Worm (Caenorhabditis elegans) whole organism, early embryonic: ENCODE data around the gene pqn-75.

Experiments
- ama-1 ChIP-seq: fragments of 150-350 bp; optimal IDR thresholded peaks from 2 replicates; lab custom pipeline; 2014
- ets-7 ChIP-seq: sonication (generic microtip); optimal IDR thresholded peaks from 2 replicates; lab custom pipeline; 2016; ENCODE audit warnings: missing genotype, missing genetic modification characterization, missing compliant biosample characterization
- hnd-1 ChIP-seq: sonication (generic microtip); optimal IDR thresholded peaks from 2 replicates; lab custom pipeline; 2016; ENCODE audit warnings: missing genetic modification characterization, missing compliant biosample characterization
- scrt-1 ChIP-seq: fragments of 200-800 bp; sonication (Bioruptor generic); IDR thresholded peaks from 2 replicates; pipeline ENCODE4 v1.3.6; 2022; ENCODE audit warnings: missing genetic modification characterization, missing compliant biosample characterization

DNA sequence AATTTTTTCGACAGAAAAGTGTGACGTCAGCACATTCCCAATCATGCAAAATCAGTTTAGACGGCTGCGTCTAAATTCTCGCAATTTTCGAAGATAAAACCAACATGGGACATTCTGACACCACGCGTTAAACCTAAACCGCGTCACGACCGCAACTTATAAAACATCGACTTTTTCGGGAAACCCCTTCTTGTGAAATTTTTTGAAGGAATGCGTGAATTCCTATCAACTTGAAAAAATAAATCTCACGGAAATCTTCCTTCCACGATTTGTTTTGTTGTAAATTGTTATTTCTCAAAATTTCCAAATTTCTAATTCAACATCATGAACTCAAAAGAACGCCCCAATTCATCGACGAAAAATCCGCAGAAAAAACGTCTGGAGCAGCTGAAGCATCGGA lies 32.1 kb upstream of the pqn-75 start, which contains the start of gene F35F11.2:
- TF ChIP-seq ama-1 (lab: Kevin White, UChicago) (no peak), hnd-1 (tag; lab: Kevin White, UChicago) (no peak), ets-7 (tag; lab: Kevin White, UChicago) (no peak), scrt-1 (GFP tag; lab: Robert Waterston, UW) (no peak)
